Worm (Caenorhabditis elegans): ENCODE results near the gene chil-18.
A peak's percentile ranks its signal among the peaks of the same experiment; 100 is the strongest.
"Not testable (repeated sequence)": the region's sequence is repeated elsewhere in the genome, so short reads cannot be mapped to it uniquely, and the experiment has no call there.

The chil-18 gene

ce11 chrII:9441838-9442237, 6.2 kb upstream of the chil-18 start, which contains the start of gene chil-16:
Gene chil-16, minus strand, starts transcription at chrII:9441938.
- TF ChIP-seq nhr-71 (tag; optimal IDR thresholded peaks at IDR 0.05): no peak
- TF ChIP-seq mab-9 (GFP tag; IDR thresholded peaks at IDR 0.05): no peak
- TF ChIP-seq zag-1 (tag; optimal IDR thresholded peaks at IDR 0.05): no peak
- TF ChIP-seq zip-4 (GFP tag; optimal IDR thresholded peaks at IDR 0.05): no peak
- no peak for TF ChIP-seq isw-1 (GFP tag; IDR thresholded peaks at IDR 0.05)
- no peak for TF ChIP-seq ztf-4 (tag; optimal IDR thresholded peaks at IDR 0.05)
- TF ChIP-seq fkh-4 (tag; optimal IDR thresholded peaks at IDR 0.05; ENCODE audit: borderline replicate concordance): no peak
- no peak for TF ChIP-seq unc-30 (tag; optimal IDR thresholded peaks at IDR 0.05)
- no peak for TF ChIP-seq tbx-2 (tag; optimal IDR thresholded peaks at IDR 0.05)
- TF ChIP-seq unc-130 (tag; optimal IDR thresholded peaks at IDR 0.05): no peak

- TF ChIP-seq egl-13 (tag; optimal IDR thresholded peaks at IDR 0.05) (no peak), nhr-19 (GFP tag; conservative IDR thresholded peaks at IDR 0.05) (no peak), lin-35 (GFP tag; optimal IDR thresholded peaks at IDR 0.05) (no peak), sox-4 (tag; optimal IDR thresholded peaks at IDR 0.05) (no peak), unc-98 (GFP tag; IDR thresholded peaks at IDR 0.05) (no peak), hpl-2 (GFP tag; optimal IDR thresholded peaks at IDR 0.05) (no peak), snpc-4 (tag; optimal IDR thresholded peaks at IDR 0.05) (no peak)
These were observed 4.5 kb upstream of the chil-18 start, which contains the start of gene chil-15 for ce11 chrII:9443522-9443921. Gene chil-15, minus strand, starts transcription at chrII:9443622.

ce11 chrII:9445368-9445767, 2.7 kb upstream of the chil-18 start, which contains the start of gene R09D1.13:
Gene R09D1.13, minus strand, starts transcription at chrII:9445468.
- TF ChIP-seq rnt-1 (tag; optimal IDR thresholded peaks at IDR 0.05) (no peak), lsy-2 (tag; optimal IDR thresholded peaks at IDR 0.05) (no peak), alr-1 (tag; optimal IDR thresholded peaks at IDR 0.05; ENCODE audit: borderline replicate concordance) (no peak), hlh-4 (tag; optimal IDR thresholded peaks at IDR 0.05) (no peak), isw-1 (GFP tag; IDR thresholded peaks at IDR 0.05) (no peak), swsn-7 (tag; optimal IDR thresholded peaks at IDR 0.05) (no peak), elt-3 (tag; optimal IDR thresholded peaks at IDR 0.05) (no peak), lir-3 (tag; optimal IDR thresholded peaks at IDR 0.05; ENCODE audit: poor library complexity) (no peak), nhr-76 (tag; optimal IDR thresholded peaks at IDR 0.05) (no peak), tlp-1 (tag; optimal IDR thresholded peaks at IDR 0.05) (no peak), ceh-63 (GFP tag; optimal IDR thresholded peaks at IDR 0.05) (no peak), pax-3 (tag; optimal IDR thresholded peaks at IDR 0.05) (no peak), nhr-77 (tag; optimal IDR thresholded peaks at IDR 0.05) (no peak), lin-15B (tag; optimal IDR thresholded peaks at IDR 0.05) (no peak)

- TF ChIP-seq unc-130 (tag; optimal IDR thresholded peaks at IDR 0.05); pag-3 (tag; optimal IDR thresholded peaks at IDR 0.05; ENCODE audit: borderline replicate concordance, insufficient read depth); jun-1 (tag; optimal IDR thresholded peaks at IDR 0.05): not testable (repeated sequence)
These were observed 4.1 kb downstream of the chil-18 start, which contains the start of gene R09D1.12 for ce11 chrII:9452172-9452571. Gene R09D1.12, minus strand, starts transcription at chrII:9452272.

ce11 chrII:9454304-9454703, 6.2 kb downstream of the chil-18 start, which contains the start of gene chil-19:
Gene chil-19, minus strand, starts transcription at chrII:9454404.
- TF ChIP-seq nhr-12 (tag; optimal IDR thresholded peaks at IDR 0.05) (no peak), unc-30 (tag; optimal IDR thresholded peaks at IDR 0.05) (no peak), irx-1 (tag; optimal IDR thresholded peaks at IDR 0.05) (no peak), efl-1 (optimal IDR thresholded peaks at IDR 0.05) (no peak), efl-1 (GFP tag; optimal IDR thresholded peaks at IDR 0.05 in 1 of 2) (peak in 1 of 2 experiments; percentile 5), lin-15B (tag; optimal IDR thresholded peaks at IDR 0.05) (no peak)
